Fruit fly (Drosophila melanogaster): ENCODE data around the gene tub.

dm6 chr3R:4378363-4379354, 8.9 kb upstream of the tub start, which contains the start of gene Sfxn1-3:
- TF ChIP-seq psq (optimal IDR thresholded peaks at IDR 0.05) (no peak), ttk (optimal IDR thresholded peaks at IDR 0.05) (no peak)

Measured in Kc167 (cell line).